Worm (Caenorhabditis elegans): ENCODE data around the gene deg-3.

deg-3 gene

ce11 chrV:11392020-11392419 is 22.9 kb downstream of the deg-3 start, which contains the start of gene nas-16:
Gene nas-16, plus strand, starts transcription at chrV:11392320.
- TF ChIP-seq egl-27 (tag; optimal IDR thresholded peaks at IDR 0.05) (no peak), peb-1 (tag; optimal IDR thresholded peaks at IDR 0.05) (no peak), sem-4 (tag; optimal IDR thresholded peaks at IDR 0.05) (no peak), crh-2 (tag; optimal IDR thresholded peaks at IDR 0.05) (no peak)

ce11 chrV:11390394-11390793 is 24.6 kb downstream of the deg-3 start, which contains the start of the genes K03B8.11 and K03B8.14:
Gene K03B8.11, minus strand, starts transcription at chrV:11390494.
Gene K03B8.14, plus strand, starts transcription at chrV:11390503.
- TF ChIP-seq C34F6.9 (tag; optimal IDR thresholded peaks at IDR 0.05) (no peak), lin-13 (GFP tag; optimal IDR thresholded peaks at IDR 0.05) (no peak), elt-1 (tag; optimal IDR thresholded peaks at IDR 0.05) (no peak), snpc-4 (tag; optimal IDR thresholded peaks at IDR 0.05) (no peak)

- TF ChIP-seq skn-1 (tag; optimal IDR thresholded peaks at IDR 0.05) (no peak), ceh-16 (tag; optimal IDR thresholded peaks at IDR 0.05) (no peak), peb-1 (tag; optimal IDR thresholded peaks at IDR 0.05) (no peak), nhr-21 (tag; optimal IDR thresholded peaks at IDR 0.05) (no peak), ztf-4 (tag; optimal IDR thresholded peaks at IDR 0.05) (no peak), mbf-1 (tag; optimal IDR thresholded peaks at IDR 0.05) (no peak), ZK546.5 (tag; optimal IDR thresholded peaks at IDR 0.05) (no peak), blmp-1 (tag; optimal IDR thresholded peaks at IDR 0.05; ENCODE audit: insufficient read depth) (no peak), lsy-2 (tag; optimal IDR thresholded peaks at IDR 0.05) (no peak), nhr-237 (tag; optimal IDR thresholded peaks at IDR 0.05) (no peak)
These were observed 25.2 kb downstream of the deg-3 start, which contains the start of gene col-155 for ce11 chrV:11389776-11390175. Gene col-155, minus strand, starts transcription at chrV:11389876.

- TF ChIP-seq crh-2 (tag; optimal IDR thresholded peaks at IDR 0.05) = no peak
- TF ChIP-seq sma-3 (GFP tag; optimal IDR thresholded peaks at IDR 0.05) = no peak
- no peak for TF ChIP-seq nhr-129 (tag; optimal IDR thresholded peaks at IDR 0.05)
- TF ChIP-seq mbf-1 (tag; optimal IDR thresholded peaks at IDR 0.05) = no peak
- no peak for TF ChIP-seq ztf-11 (tag; optimal IDR thresholded peaks at IDR 0.05)
- TF ChIP-seq skn-1 (tag; optimal IDR thresholded peaks at IDR 0.05) = no peak
- no peak for TF ChIP-seq ceh-82 (tag; optimal IDR thresholded peaks at IDR 0.05)
- TF ChIP-seq mdl-1 (tag; optimal IDR thresholded peaks at IDR 0.05) = no peak
- no peak for TF ChIP-seq unc-39 (tag; optimal IDR thresholded peaks at IDR 0.05)
- TF ChIP-seq lsy-2 (tag; optimal IDR thresholded peaks at IDR 0.05) = no peak
- TF ChIP-seq elt-3 (tag; optimal IDR thresholded peaks at IDR 0.05) = no peak
- TF ChIP-seq nhr-21 (tag; optimal IDR thresholded peaks at IDR 0.05) = no peak
- TF ChIP-seq ztf-4 (tag; optimal IDR thresholded peaks at IDR 0.05) = no peak
- TF ChIP-seq sem-4 (tag; optimal IDR thresholded peaks at IDR 0.05) = no peak
- TF ChIP-seq unc-62 (GFP tag; optimal IDR thresholded peaks at IDR 0.05) = no peak
- TF ChIP-seq F13H6.1 (tag; optimal IDR thresholded peaks at IDR 0.05) = no peak
- TF ChIP-seq nhr-23 (tag; optimal IDR thresholded peaks at IDR 0.05) = no peak
- no peak for TF ChIP-seq mab-5 (tag; optimal IDR thresholded peaks at IDR 0.05)
- TF ChIP-seq nhr-10 (tag; optimal IDR thresholded peaks at IDR 0.05) = no peak
- TF ChIP-seq zag-1 (tag; optimal IDR thresholded peaks at IDR 0.05) = no peak
These were observed 28.5 kb downstream of the deg-3 start, which contains the start of gene F55C10.4 for ce11 chrV:11386428-11386827. Gene F55C10.4, plus strand, starts transcription at chrV:11386728.

- TF ChIP-seq ceh-16 (tag; optimal IDR thresholded peaks at IDR 0.05) = no peak
- no peak for TF ChIP-seq sma-3 (GFP tag; optimal IDR thresholded peaks at IDR 0.05)
- TF ChIP-seq nhr-11 (tag; optimal IDR thresholded peaks at IDR 0.05) = no peak
- TF ChIP-seq nhr-12 (tag; optimal IDR thresholded peaks at IDR 0.05) = no peak
- TF ChIP-seq blmp-1 (tag; optimal IDR thresholded peaks at IDR 0.05; ENCODE audit: insufficient read depth) = no peak
- TF ChIP-seq dmd-4 (tag; optimal IDR thresholded peaks at IDR 0.05) = no peak
- no peak for TF ChIP-seq sem-4 (tag; optimal IDR thresholded peaks at IDR 0.05)
- no peak for TF ChIP-seq snpc-4 (tag; optimal IDR thresholded peaks at IDR 0.05)
These were observed 29.9 kb downstream of the deg-3 start, which contains the start of gene col-154 for ce11 chrV:11385060-11385459. Gene col-154, plus strand, starts transcription at chrV:11385360.

ce11 chrV:11383032-11383431 is 31.9 kb downstream of the deg-3 start, which contains the start of gene F55C10.5:
Gene F55C10.5, plus strand, starts transcription at chrV:11383105.
- TF ChIP-seq gmeb-1 (tag; optimal IDR thresholded peaks at IDR 0.05) (no peak), nhr-129 (tag; optimal IDR thresholded peaks at IDR 0.05) (no peak), ztf-1 (GFP tag; conservative IDR thresholded peaks at IDR 0.05) (no peak), unc-62 (GFP tag; optimal IDR thresholded peaks at IDR 0.05) (no peak), elt-3 (tag; optimal IDR thresholded peaks at IDR 0.05) (no peak), nhr-237 (tag; optimal IDR thresholded peaks at IDR 0.05) (no peak)
